Worm (Caenorhabditis elegans) whole organism, L2 larva: ENCODE results near the gene ins-15.
A peak's percentile ranks its signal among the peaks of the same experiment; 100 is the strongest.

Source experiments
- C34F6.9 ChIP-seq: fragments of 150-350 bp; optimal IDR thresholded peaks from 2 replicates; lab custom pipeline; 2014; ENCODE audit warnings: missing biosample characterization, missing genetic modification characterization
- F13H6.1 ChIP-seq: sonication (generic microtip); optimal IDR thresholded peaks from 2 replicates; lab custom pipeline; 2016; ENCODE audit warnings: missing genetic modification characterization, missing compliant biosample characterization
- R02D3.7 ChIP-seq: fragments of 150-350 bp; optimal IDR thresholded peaks from 2 replicates; lab custom pipeline; 2014; ENCODE audit warnings: missing biosample characterization, missing genetic modification characterization
- Y55F3AM.14 ChIP-seq: fragments of 200-800 bp; sonication (Bioruptor generic); optimal IDR thresholded peaks from 2 replicates; lab custom pipeline; 2018; ENCODE audit warnings: mild to moderate bottlenecking, missing genetic modification characterization, missing compliant biosample characterization
- ZK546.5 ChIP-seq: sonication (generic microtip); optimal IDR thresholded peaks from 2 replicates; lab custom pipeline; 2017; ENCODE audit warnings: missing biosample characterization, missing genetic modification characterization
- alr-1 ChIP-seq: fragments of 150-350 bp; optimal IDR thresholded peaks from 2 replicates; lab custom pipeline; 2014; ENCODE audit warnings: missing biosample characterization, missing genetic modification characterization
- ceh-16 ChIP-seq: fragments of 150-350 bp; optimal IDR thresholded peaks from 2 replicates; lab custom pipeline; 2014; ENCODE audit warnings: missing biosample characterization, missing genetic modification characterization
- crh-2 ChIP-seq: sonication (generic microtip); optimal IDR thresholded peaks from 2 replicates; lab custom pipeline; 2017; ENCODE audit warnings: missing biosample characterization, missing genetic modification characterization
- dmd-4 ChIP-seq: sonication (generic microtip); optimal IDR thresholded peaks from 2 replicates; lab custom pipeline; 2017; ENCODE audit warnings: missing biosample characterization, missing genetic modification characterization
- egl-27 ChIP-seq: sonication (generic microtip); optimal IDR thresholded peaks from 3 replicates; lab custom pipeline; 2017; ENCODE audit warnings: missing biosample characterization, missing genetic modification reagents, missing genetic modification characterization
- elt-3 ChIP-seq: sonication (generic microtip); optimal IDR thresholded peaks from 2 replicates; lab custom pipeline; 2017; ENCODE audit warnings: missing biosample characterization, missing genetic modification characterization
- fos-1 ChIP-seq: fragments of 150-350 bp; optimal IDR thresholded peaks from 2 replicates; lab custom pipeline; 2014; ENCODE audit warnings: missing biosample characterization, missing genetic modification characterization
- gmeb-1 ChIP-seq: fragments of 150-350 bp; optimal IDR thresholded peaks from 2 replicates; lab custom pipeline; 2014; ENCODE audit warnings: missing biosample characterization, missing genetic modification characterization
- lin-11 ChIP-seq: fragments of 150-350 bp; sonication (generic microtip); optimal IDR thresholded peaks from 2 replicates; lab custom pipeline; 2014; ENCODE audit warnings: missing biosample characterization, missing genetic modification characterization, inconsistent platforms, mixed read lengths
- lin-13 ChIP-seq: fragments of 150-350 bp; optimal IDR thresholded peaks from 2 replicates; lab custom pipeline; 2014; ENCODE audit warnings: missing biosample characterization, missing genetic modification reagents, missing genetic modification characterization
- lsy-2 ChIP-seq, 2 experiments: fragments of 150-350 bp in 1 of 2; sonication (generic microtip) in 1 of 2; optimal IDR thresholded peaks; 2 replicates each; lab custom pipeline; 2014 to 2017; ENCODE audit warnings: missing biosample characterization in 2 of 2, missing genetic modification characterization in 2 of 2
- mab-5 ChIP-seq: fragments of 150-350 bp; optimal IDR thresholded peaks from 2 replicates; lab custom pipeline; 2014; ENCODE audit warnings: missing biosample characterization, missing genetic modification characterization
- mbf-1 ChIP-seq: sonication (generic microtip); optimal IDR thresholded peaks from 2 replicates; lab custom pipeline; 2017; ENCODE audit warnings: missing biosample characterization, missing genetic modification characterization
- mdl-1 ChIP-seq, 2 experiments: fragments of 150-350 bp in 1 of 2; sonication (generic microtip) in 1 of 2; optimal IDR thresholded peaks; 2 replicates each; lab custom pipeline; 2017; ENCODE audit warnings: missing biosample characterization in 2 of 2, missing genetic modification characterization in 2 of 2
- nhr-10 ChIP-seq: sonication (generic microtip); optimal IDR thresholded peaks from 2 replicates; lab custom pipeline; 2017; ENCODE audit warnings: missing biosample characterization, missing genetic modification characterization
- nhr-11 ChIP-seq: fragments of 150-350 bp; optimal IDR thresholded peaks from 2 replicates; lab custom pipeline; 2014; ENCODE audit warnings: missing biosample characterization, missing genetic modification characterization
- nhr-12 ChIP-seq: fragments of 150-350 bp; optimal IDR thresholded peaks from 2 replicates; lab custom pipeline; 2014; ENCODE audit warnings: missing biosample characterization, missing genetic modification characterization
- nhr-129 ChIP-seq: fragments of 150-350 bp; optimal IDR thresholded peaks from 2 replicates; lab custom pipeline; 2014; ENCODE audit warnings: missing biosample characterization, missing genetic modification characterization
- nhr-23 ChIP-seq: fragments of 150-350 bp; optimal IDR thresholded peaks from 2 replicates; lab custom pipeline; 2014; ENCODE audit warnings: missing biosample characterization, missing genetic modification reagents, missing genetic modification characterization
- nhr-77 ChIP-seq: fragments of 150-350 bp; optimal IDR thresholded peaks from 2 replicates; lab custom pipeline; 2014; ENCODE audit warnings: missing biosample characterization, missing genetic modification characterization
- sem-4 ChIP-seq: fragments of 150-350 bp; optimal IDR thresholded peaks from 2 replicates; lab custom pipeline; 2014; ENCODE audit warnings: missing biosample characterization, missing genetic modification reagents, missing genetic modification characterization
- skn-1 ChIP-seq: sonication (generic microtip); optimal IDR thresholded peaks from 2 replicates; lab custom pipeline; 2017; ENCODE audit warnings: missing biosample characterization, missing genetic modification characterization
- sma-3 ChIP-seq: sonication (generic microtip); optimal IDR thresholded peaks from 2 replicates; lab custom pipeline; 2016; ENCODE audit warnings: missing genetic modification reagents, missing genetic modification characterization, missing compliant biosample characterization
- sma-9 ChIP-seq, 2 experiments: fragments of 150-350 bp in 1 of 2; sonication (generic microtip) in 1 of 2; optimal IDR thresholded peaks; 2 replicates each; lab custom pipeline; 2014 to 2016; ENCODE audit warnings: missing genetic modification characterization in 2 of 2, mild to moderate bottlenecking in 1 of 2, missing biosample characterization in 1 of 2, missing compliant biosample characterization in 1 of 2, missing genetic modification reagents in 1 of 2, moderate library complexity in 1 of 2
- unc-55 ChIP-seq: fragments of 150-350 bp; sonication (generic microtip); optimal IDR thresholded peaks from 3 replicates; lab custom pipeline; 2014; ENCODE audit warnings: missing biosample characterization, missing genetic modification reagents, missing genetic modification characterization
- unc-62 ChIP-seq: fragments of 150-350 bp; optimal IDR thresholded peaks from 2 replicates; lab custom pipeline; 2014; ENCODE audit warnings: missing biosample characterization, missing genetic modification reagents, missing genetic modification characterization
- ztf-1 ChIP-seq: fragments of 200-800 bp; sonication (Bioruptor generic); conservative IDR thresholded peaks from 2 replicates; pipeline ENCODE4 v1.3.6; 2022; ENCODE audit warnings: missing genetic modification characterization, missing compliant biosample characterization

ins-15 gene

DNA sequence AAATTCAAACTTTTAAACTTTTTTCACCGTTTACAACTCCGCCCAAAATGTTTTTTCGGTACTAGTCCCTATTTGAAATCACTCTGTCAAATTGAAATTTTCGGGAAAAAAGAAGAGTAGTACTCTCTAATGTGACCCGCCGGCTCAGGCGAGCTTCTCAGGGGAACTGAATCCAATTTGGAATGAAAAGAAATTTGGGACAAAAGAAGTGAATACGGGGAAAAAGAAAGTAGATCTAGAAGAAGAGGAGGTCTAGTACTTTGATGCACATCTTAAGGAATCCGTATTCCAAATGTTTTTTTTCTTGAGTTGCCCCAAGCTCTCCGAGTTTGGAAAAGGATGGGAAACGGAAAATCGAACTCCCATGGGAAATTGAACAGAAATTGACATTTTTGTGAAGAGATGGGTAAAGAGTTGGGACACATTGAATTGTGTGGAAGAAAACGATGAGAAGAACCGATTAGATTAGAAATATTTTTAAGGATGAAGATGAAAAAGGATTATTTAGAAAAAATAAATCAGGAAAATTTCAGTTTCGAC lies 37.9 kb downstream of the ins-15 start:
- TF ChIP-seq fos-1 (tag; lab: Kevin White, UChicago) (no peak), ceh-16 (tag; lab: Kevin White, UChicago) (no peak), gmeb-1 (tag; lab: Kevin White, UChicago) (no peak), lin-13 (no peak), mbf-1 (tag; lab: Kevin White, UChicago) (no peak), ztf-1 (no peak), R02D3.7 (tag; lab: Kevin White, UChicago) (no peak), lsy-2 (tag; optimal IDR thresholded peaks at IDR 0.05; lab: Kevin White, UChicago) (no peak), ZK546.5 (tag; lab: Kevin White, UChicago) (no peak), skn-1 (tag; lab: Kevin White, UChicago) (no peak)

DNA sequence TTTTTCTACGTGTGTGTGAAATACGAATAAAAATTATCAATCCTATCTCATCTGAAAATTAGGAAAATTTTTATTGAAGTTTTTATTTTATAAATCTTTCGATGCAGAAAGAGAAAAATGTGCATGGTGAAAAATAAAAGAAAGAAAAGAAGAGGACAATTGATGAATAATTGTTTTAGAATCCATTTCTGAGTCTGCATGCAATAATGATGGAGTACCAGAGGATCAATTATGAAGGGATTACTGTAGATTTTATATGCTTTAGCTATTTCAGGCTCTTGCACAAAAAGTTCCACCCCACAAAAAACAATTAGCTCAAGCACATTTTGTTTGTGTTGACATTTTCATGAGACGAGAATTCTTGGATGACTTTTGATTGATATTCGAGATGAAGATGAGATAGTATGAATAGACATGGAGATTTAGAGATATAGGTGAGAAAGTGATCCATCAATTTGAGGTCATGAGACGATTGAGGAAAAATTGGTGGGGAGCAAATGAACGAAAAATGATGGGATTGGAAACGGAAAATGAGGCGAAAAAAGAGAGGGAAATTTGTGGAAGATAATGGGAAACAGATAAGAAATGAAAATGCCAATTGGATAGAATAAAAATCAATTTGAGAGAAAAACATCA lies 38.8 kb downstream of the ins-15 start, which contains the start of gene rpy-1:
Gene rpy-1, minus strand, starts transcription at position 51 of the 636 bp plus-strand sequence.
- no peak for TF ChIP-seq nhr-77 (tag; lab: Kevin White, UChicago)
- no peak for TF ChIP-seq nhr-23 (tag; lab: Kevin White, UChicago)
- peak; percentile 42 for TF ChIP-seq F13H6.1 (tag; lab: Kevin White, UChicago)
- TF ChIP-seq sma-3 (GFP tag; lab: Kevin White, UChicago): no peak
- peak; percentile 79 for TF ChIP-seq unc-55 (GFP tag; lab: Kevin White, UChicago)
- TF ChIP-seq elt-3 (tag; lab: Kevin White, UChicago): no peak
- no peak for TF ChIP-seq ZK546.5 (tag; lab: Kevin White, UChicago)
- TF ChIP-seq nhr-11 (tag; lab: Kevin White, UChicago): no peak
- peak; percentile 59 for TF ChIP-seq mab-5 (tag; lab: Kevin White, UChicago)
- TF ChIP-seq sem-4 (tag; lab: Kevin White, UChicago): no peak
- TF ChIP-seq nhr-12 (tag; lab: Kevin White, UChicago): no peak
- TF ChIP-seq nhr-10 (tag; lab: Kevin White, UChicago): no peak
- TF ChIP-seq dmd-4: no peak
- no peak for TF ChIP-seq mdl-1 (tag; optimal IDR thresholded peaks at IDR 0.05; lab: Kevin White, UChicago)
- TF ChIP-seq unc-62 (GFP tag; lab: Kevin White, UChicago): no peak
- TF ChIP-seq lin-13: no peak
- TF ChIP-seq alr-1 (tag; lab: Kevin White, UChicago): no peak
- TF ChIP-seq R02D3.7 (tag; lab: Kevin White, UChicago): no peak
- peak; percentile 66 for TF ChIP-seq nhr-129
- TF ChIP-seq ceh-16 (tag; lab: Kevin White, UChicago): no peak
- TF ChIP-seq ztf-1: no peak
- TF ChIP-seq lin-11 (tag; lab: Kevin White, UChicago): no peak
- TF ChIP-seq egl-27 (tag; lab: Kevin White, UChicago): no peak
- TF ChIP-seq lsy-2 (tag; optimal IDR thresholded peaks at IDR 0.05; lab: Kevin White, UChicago): peak in 1 of 2 experiments; percentile 42
- TF ChIP-seq C34F6.9 (tag; lab: Kevin White, UChicago): peak; percentile 36

DNA sequence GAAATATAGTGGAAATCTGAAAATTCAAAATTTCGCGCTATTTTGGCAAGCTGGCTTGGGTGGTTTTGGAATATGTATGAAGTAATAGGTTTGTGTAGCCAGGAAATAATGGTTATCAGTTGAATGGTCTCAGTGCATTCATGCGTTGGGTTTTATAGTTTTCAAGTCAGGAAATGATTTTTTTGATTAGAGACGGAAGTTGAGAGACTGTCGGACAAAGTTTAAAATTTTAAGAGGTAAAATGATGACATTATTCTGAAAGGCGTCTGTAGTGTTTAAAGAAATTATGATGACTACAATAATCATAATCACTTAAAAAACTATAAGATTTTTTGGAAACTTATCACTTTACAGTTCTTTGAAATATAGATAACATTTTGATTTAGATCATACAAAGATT lies 43.1 kb downstream of the ins-15 start, which contains the start of gene C18H9.6:
Gene C18H9.6, minus strand, starts transcription at position 129 of the 400 bp plus-strand sequence.
- TF ChIP-seq Y55F3AM.14 (GFP tag; lab: Kevin White, UChicago): no peak
- no peak for TF ChIP-seq nhr-10 (tag; lab: Kevin White, UChicago)
- peak; percentile 85 for TF ChIP-seq fos-1 (tag; lab: Kevin White, UChicago)
- TF ChIP-seq crh-2: peak; percentile 14
- TF ChIP-seq sma-9 (GFP tag; optimal IDR thresholded peaks at IDR 0.05; lab: Kevin White, UChicago): peak; percentile 69
- no peak for TF ChIP-seq sma-9 (tag; optimal IDR thresholded peaks at IDR 0.05; lab: Kevin White, UChicago)
- peak; percentile 4 for TF ChIP-seq skn-1 (tag; lab: Kevin White, UChicago)

DNA sequence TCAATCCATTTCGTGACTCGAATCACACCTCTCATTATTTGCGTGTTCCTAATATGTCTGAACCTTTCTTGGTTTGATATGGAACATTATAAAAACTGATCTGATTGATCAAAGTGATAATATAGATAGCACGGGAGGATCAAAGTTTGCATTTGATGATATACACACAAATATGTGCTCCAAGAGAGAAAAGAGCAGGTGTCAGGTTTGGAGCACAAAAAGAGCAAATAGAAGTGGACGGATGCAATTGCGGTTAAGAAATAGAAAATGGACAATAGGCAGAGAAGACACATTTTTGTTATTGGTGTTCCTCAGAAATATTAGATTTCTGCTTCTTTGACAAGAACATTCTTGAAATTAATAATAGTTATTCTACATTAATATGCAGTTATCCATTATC lies 45.8 kb downstream of the ins-15 start, which contains the start of gene C18H9.1:
Gene C18H9.1, plus strand, starts transcription at position 301 of the 400 bp plus-strand sequence.
- no peak for TF ChIP-seq ztf-1
- TF ChIP-seq nhr-10 (tag; lab: Kevin White, UChicago): no peak

DNA sequence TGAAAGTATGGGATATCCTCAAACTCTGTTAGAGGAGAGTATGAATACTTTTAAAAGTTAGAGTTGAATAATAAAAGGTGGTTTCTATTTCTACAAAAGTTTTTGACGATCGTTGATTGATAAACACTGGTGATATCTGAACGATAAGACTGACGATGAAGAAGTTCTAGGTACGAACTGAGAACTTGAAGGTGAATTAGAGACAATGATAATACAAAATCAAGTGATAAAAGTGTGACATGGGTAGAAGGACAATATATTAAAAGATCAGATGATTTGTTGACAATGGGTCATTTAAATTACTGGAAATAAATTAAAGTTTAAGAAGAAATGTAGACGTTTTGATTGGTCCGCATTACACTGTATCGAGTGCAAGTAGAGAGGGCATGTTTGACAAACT lies 49.2 kb downstream of the ins-15 start, which contains the start of gene C18H9.5:
Gene C18H9.5, minus strand, starts transcription at position 179 of the 400 bp plus-strand sequence.
- TF ChIP-seq ceh-16 (tag; lab: Kevin White, UChicago): no peak
- TF ChIP-seq sma-9 (GFP tag; optimal IDR thresholded peaks at IDR 0.05; lab: Kevin White, UChicago): peak; percentile 52
- TF ChIP-seq sma-9 (tag; optimal IDR thresholded peaks at IDR 0.05; lab: Kevin White, UChicago): no peak
